Worm (Caenorhabditis elegans) whole organism, L3 larva: ENCODE measurements around the gene C44C10.11.
A peak's percentile ranks its signal among the peaks of the same experiment; 100 is the strongest.

Source experiments
- ZK546.5 ChIP-seq: sonication (generic microtip); optimal IDR thresholded peaks from 2 replicates; lab custom pipeline; 2017; ENCODE audit warnings: missing biosample characterization, missing genetic modification characterization
- ama-1 ChIP-seq: fragments of 150-350 bp; optimal IDR thresholded peaks from 2 replicates; lab custom pipeline; 2018
- elt-2 ChIP-seq: sonication (generic microtip); optimal IDR thresholded peaks from 2 replicates; lab custom pipeline; 2016; ENCODE audit warnings: missing genetic modification reagents, mild to moderate bottlenecking, missing genetic modification characterization, missing compliant biosample characterization
- lin-39 ChIP-seq: fragments of 150-350 bp; optimal IDR thresholded peaks from 2 replicates; lab custom pipeline; 2018; ENCODE audit warnings: missing biosample characterization, missing genetic modification reagents, missing genetic modification characterization
- mdl-1 ChIP-seq: fragments of 150-350 bp; optimal IDR thresholded peaks from 2 replicates; lab custom pipeline; 2014; ENCODE audit warnings: missing biosample characterization, missing genetic modification characterization
- nfya-1 ChIP-seq: sonication (generic microtip); optimal IDR thresholded peaks from 2 replicates; lab custom pipeline; 2017; ENCODE audit warnings: missing genetic modification characterization, mild to moderate bottlenecking, missing compliant biosample characterization, antibody characterized with exemption, moderate library complexity; ENCODE audit not compliant: insufficient read depth
- nhr-25 ChIP-seq: sonication (generic microtip); optimal IDR thresholded peaks from 2 replicates; lab custom pipeline; 2017; ENCODE audit warnings: missing biosample characterization, missing genetic modification characterization
- pha-4 ChIP-seq: fragments of 150-350 bp; optimal IDR thresholded peaks from 2 replicates; lab custom pipeline; 2014; ENCODE audit warnings: missing biosample characterization, missing genetic modification reagents, missing genetic modification characterization
- pqm-1 ChIP-seq: fragments of 150-350 bp; optimal IDR thresholded peaks from 2 replicates; lab custom pipeline; 2017; ENCODE audit warnings: missing biosample characterization, missing genetic modification characterization, inconsistent platforms

- TF ChIP-seq pqm-1 (tag; lab: Kevin White, UChicago): peak; percentile 54
- TF ChIP-seq elt-2 (tag; lab: Kevin White, UChicago): peak; percentile 87
- TF ChIP-seq nhr-25: no peak
- TF ChIP-seq mdl-1 (tag; lab: Kevin White, UChicago): no peak
- TF ChIP-seq ZK546.5 (tag; lab: Kevin White, UChicago): no peak
- TF ChIP-seq nfya-1 (tag; lab: Kevin White, UChicago): no peak
- TF ChIP-seq pha-4 (tag; lab: Kevin White, UChicago): peak; percentile 80
- TF ChIP-seq ama-1 (lab: Kevin White, UChicago): no peak
- TF ChIP-seq lin-39 (tag; lab: Kevin White, UChicago): no peak
Measured at ce11 chrX:11723781-11724201, 13.6 kb upstream of the C44C10.11 start, which contains the start of gene D1053.4.
